Fruit fly (Drosophila melanogaster): Measurements from ENCODE around the gene Rph.

DNA sequence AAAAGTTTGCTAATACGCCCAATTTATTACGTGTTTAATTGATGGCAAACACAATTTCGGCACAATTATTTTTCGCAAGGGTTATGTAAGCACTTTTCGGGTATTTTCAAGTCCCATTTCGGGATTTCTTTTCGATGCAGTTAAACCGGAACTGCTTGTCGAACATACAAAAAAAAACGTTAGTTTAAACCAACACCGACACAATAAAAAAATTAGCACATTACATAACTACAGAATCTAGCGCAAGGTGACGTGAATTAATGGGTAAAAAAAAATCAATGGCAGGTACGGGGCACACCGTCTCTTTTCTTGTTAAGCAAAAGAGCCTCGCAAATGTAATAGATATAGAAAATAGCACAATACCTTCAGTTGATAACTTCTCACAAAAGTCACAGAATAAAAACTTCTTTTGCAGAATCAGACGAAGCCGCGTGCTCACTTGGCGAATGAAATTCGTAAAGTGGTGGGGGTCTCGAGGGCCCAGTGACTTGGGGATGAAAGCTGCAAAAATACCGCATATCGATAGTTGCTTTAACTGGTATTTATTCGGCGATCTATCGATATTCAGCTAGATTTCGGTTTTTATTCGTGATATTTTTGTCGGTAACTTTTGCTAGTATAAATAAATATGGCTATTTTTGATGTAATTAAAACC is 29.1 kb upstream of the Rph start, which contains the start of the genes Ant2 and sesB:
- TF ChIP-seq CG5204 (GFP tag; optimal IDR thresholded peaks at IDR 0.05) = no peak
- TF ChIP-seq CG14711 (tag; optimal IDR thresholded peaks at IDR 0.05) = no peak
- TF ChIP-seq pad (GFP tag; optimal IDR thresholded peaks at IDR 0.05) = peak; percentile 15
- no peak for TF ChIP-seq CG7101 (tag; optimal IDR thresholded peaks at IDR 0.05)

All from whole organism, adult.